Worm (Caenorhabditis elegans) whole organism, mixed stage, embryonic: ENCODE data around the gene ssp-10.

Source experiments
- blmp-1 ChIP-seq: fragments of 150-350 bp; optimal IDR thresholded peaks from 2 replicates; lab custom pipeline; 2014; ENCODE audit warnings: missing biosample characterization, missing genetic modification characterization
- ceh-39 ChIP-seq: fragments of 150-350 bp; optimal IDR thresholded peaks from 2 replicates; lab custom pipeline; 2014; ENCODE audit warnings: missing biosample characterization, missing genetic modification characterization
- elt-1 ChIP-seq: sonication (generic microtip); optimal IDR thresholded peaks from 2 replicates; lab custom pipeline; 2017; ENCODE audit warnings: missing genetic modification characterization, mild to moderate bottlenecking, missing compliant biosample characterization, antibody characterized with exemption, moderate library complexity, borderline replicate concordance; ENCODE audit not compliant: insufficient read depth
- lin-13 ChIP-seq: fragments of 150-350 bp; optimal IDR thresholded peaks from 2 replicates; lab custom pipeline; 2014; ENCODE audit warnings: missing biosample characterization, missing genetic modification characterization
- mab-5 ChIP-seq: fragments of 150-350 bp; optimal IDR thresholded peaks from 2 replicates; lab custom pipeline; 2014; ENCODE audit warnings: missing biosample characterization, missing genetic modification characterization
- mep-1 ChIP-seq: fragments of 150-350 bp; optimal IDR thresholded peaks from 2 replicates; lab custom pipeline; 2017; ENCODE audit warnings: missing biosample characterization, missing genetic modification reagents, missing genetic modification characterization, inconsistent platforms
- nhr-12 ChIP-seq: fragments of 150-350 bp; optimal IDR thresholded peaks from 2 replicates; lab custom pipeline; 2014; ENCODE audit warnings: missing biosample characterization, missing genetic modification characterization
- nhr-237 ChIP-seq: fragments of 150-350 bp; optimal IDR thresholded peaks from 2 replicates; lab custom pipeline; 2014; ENCODE audit warnings: missing biosample characterization, missing genetic modification characterization
- nhr-28 ChIP-seq: fragments of 150-350 bp; optimal IDR thresholded peaks from 2 replicates; lab custom pipeline; 2014; ENCODE audit warnings: missing biosample characterization, missing genetic modification characterization
- nhr-76 ChIP-seq: sonication (generic microtip); optimal IDR thresholded peaks from 2 replicates; lab custom pipeline; 2017; ENCODE audit warnings: missing biosample characterization, missing genetic modification characterization
- sem-2 ChIP-seq: fragments of 200-800 bp; sonication (Bioruptor generic); optimal IDR thresholded peaks from 2 replicates; lab custom pipeline; 2018; ENCODE audit warnings: mild to moderate bottlenecking, missing genetic modification characterization, missing compliant biosample characterization
- snpc-4 ChIP-seq: fragments of 150-350 bp; optimal IDR thresholded peaks from 2 replicates; lab custom pipeline; 2014; ENCODE audit warnings: missing biosample characterization, missing genetic modification characterization
- unc-39 ChIP-seq: fragments of 150-350 bp; optimal IDR thresholded peaks from 2 replicates; lab custom pipeline; 2014; ENCODE audit warnings: missing biosample characterization, missing genetic modification characterization

DNA sequence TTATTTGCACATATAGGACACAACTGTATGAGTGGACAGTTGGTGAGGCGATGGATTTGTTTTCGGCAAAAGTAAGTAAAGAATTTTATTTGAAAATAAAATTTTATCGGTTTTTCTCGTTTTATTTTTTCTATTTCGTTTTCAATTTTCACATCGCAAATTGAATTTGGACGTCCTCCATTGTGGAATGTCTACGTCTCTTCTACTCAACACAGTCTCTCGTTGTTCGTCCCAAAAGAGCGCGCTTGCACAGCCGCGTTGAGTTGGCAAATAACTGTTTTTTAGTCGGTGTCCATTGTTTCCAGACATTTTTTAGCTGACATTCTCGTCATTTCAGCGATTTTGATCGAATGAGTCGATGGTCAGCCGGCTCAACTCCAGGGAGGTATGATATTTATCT lies 48.4 kb upstream of the ssp-10 start:
- TF ChIP-seq nhr-237 (tag; lab: Kevin White, UChicago) (no peak), elt-1 (tag; lab: Kevin White, UChicago) (no peak), snpc-4 (tag; lab: Kevin White, UChicago) (no peak), mep-1 (no peak), sem-2 (GFP tag; lab: Kevin White, UChicago) (no peak), unc-39 (tag; lab: Kevin White, UChicago) (no peak), nhr-76 (tag; lab: Kevin White, UChicago) (no peak), nhr-12 (no peak), lin-13 (tag; lab: Kevin White, UChicago) (no peak), mab-5 (no peak), ceh-39 (no peak), blmp-1 (tag; lab: Kevin White, UChicago) (no peak), nhr-28 (no peak)
